Fruit fly (Drosophila melanogaster) whole organism, adult: Measurements from ENCODE around the gene Galk.

Experiments used
- CG11617 ChIP-seq: fragments of 200-800 bp; sonication (Bioruptor generic); optimal IDR thresholded peaks from 2 replicates; lab custom pipeline; 2017; ENCODE audit warnings: mild to moderate bottlenecking, missing biosample characterization, missing genetic modification reagents, missing genetic modification characterization
- CG12768 ChIP-seq: fragments of 200-800 bp; sonication (Bioruptor generic); optimal IDR thresholded peaks from 2 replicates; lab custom pipeline; 2017; ENCODE audit warnings: missing biosample characterization, missing genetic modification characterization, mild to moderate bottlenecking, moderate library complexity, missing genetic modification reagents
- CG14711 ChIP-seq: fragments of 200-800 bp; sonication (Bioruptor generic); optimal IDR thresholded peaks from 2 replicates; lab custom pipeline; 2018; ENCODE audit warnings: missing biosample characterization, mild to moderate bottlenecking, missing genetic modification characterization, moderate library complexity
- CG1620 ChIP-seq: fragments of 200-800 bp; sonication (Bioruptor generic); optimal IDR thresholded peaks from 2 replicates; lab custom pipeline; 2016; ENCODE audit warnings: missing biosample characterization, missing genetic modification characterization
- CG33017 ChIP-seq: fragments of 200-800 bp; sonication (Bioruptor generic); optimal IDR thresholded peaks from 2 replicates; lab custom pipeline; 2018; ENCODE audit warnings: missing biosample characterization, mild to moderate bottlenecking, missing genetic modification characterization, moderate library complexity
- CG5204 ChIP-seq: fragments of 200-800 bp; sonication (Bioruptor generic); optimal IDR thresholded peaks from 2 replicates; lab custom pipeline; 2016; ENCODE audit warnings: missing biosample characterization, missing genetic modification characterization
- CG7045 ChIP-seq: fragments of 200-800 bp; sonication (Bioruptor generic); optimal IDR thresholded peaks from 2 replicates; lab custom pipeline; 2017; ENCODE audit warnings: missing biosample characterization, mild to moderate bottlenecking, missing genetic modification characterization
- CG7101 ChIP-seq: fragments of 200-800 bp; sonication (Bioruptor generic); optimal IDR thresholded peaks from 2 replicates; lab custom pipeline; 2018; ENCODE audit warnings: missing biosample characterization, mild to moderate bottlenecking, missing genetic modification characterization, moderate library complexity
- Clk ChIP-seq: fragments of 200-800 bp; sonication (Bioruptor generic); optimal IDR thresholded peaks from 2 replicates; lab custom pipeline; 2017; ENCODE audit warnings: missing biosample characterization, missing genetic modification characterization
- Crg-1 ChIP-seq: fragments of 200-800 bp; sonication (Bioruptor generic); optimal IDR thresholded peaks from 2 replicates; lab custom pipeline; 2016; ENCODE audit warnings: missing biosample characterization, missing genetic modification characterization
- Hr96 ChIP-seq: fragments of 200-800 bp; sonication (Bioruptor generic); optimal IDR thresholded peaks from 2 replicates; lab custom pipeline; 2016; ENCODE audit warnings: missing biosample characterization, missing genetic modification characterization
- Mnt ChIP-seq: fragments of 200-800 bp; sonication (Bioruptor generic); optimal IDR thresholded peaks from 2 replicates; lab custom pipeline; 2016; ENCODE audit warnings: missing biosample characterization, mild to moderate bottlenecking, missing genetic modification characterization
- bab1 ChIP-seq: fragments of 200-800 bp; sonication (Bioruptor generic); optimal IDR thresholded peaks from 3 replicates; lab custom pipeline; 2019; ENCODE audit warnings: missing biosample characterization, mild to moderate bottlenecking, missing genetic modification characterization, moderate library complexity
- cic ChIP-seq: fragments of 200-800 bp; sonication (Bioruptor generic); optimal IDR thresholded peaks from 2 replicates; lab custom pipeline; 2017; ENCODE audit warnings: missing biosample characterization, mild to moderate bottlenecking, missing genetic modification characterization, moderate library complexity
- cnc ChIP-seq, 2 experiments: fragments of >200 bp; optimal IDR thresholded peaks; 2 replicates each; lab custom pipeline; 2017
- kay ChIP-seq: fragments of 200-800 bp; sonication (Bioruptor generic); peaks from one replicate; lab custom pipeline; 2016; ENCODE audit warnings: missing biosample characterization, missing genetic modification characterization, borderline replicate concordance
- ovo ChIP-seq: fragments of 200-800 bp; sonication (Bioruptor generic); optimal IDR thresholded peaks from 2 replicates; lab custom pipeline; 2016; ENCODE audit warnings: missing biosample characterization, missing genetic modification characterization
- pad ChIP-seq: fragments of 200-800 bp; sonication (Bioruptor generic); optimal IDR thresholded peaks from 3 replicates; lab custom pipeline; 2017; ENCODE audit warnings: missing biosample characterization, missing genetic modification characterization, mild to moderate bottlenecking, moderate library complexity, missing genetic modification reagents
- tj ChIP-seq: fragments of 200-800 bp; sonication (Bioruptor generic); optimal IDR thresholded peaks from 3 replicates; lab custom pipeline; 2017; ENCODE audit warnings: missing biosample characterization, mild to moderate bottlenecking, missing genetic modification characterization, moderate library complexity
- toe ChIP-seq: fragments of 200-800 bp; sonication (Bioruptor generic); optimal IDR thresholded peaks from 2 replicates; lab custom pipeline; 2016; ENCODE audit warnings: missing biosample characterization, missing genetic modification characterization

The Galk gene

dm6 chr3L:9028057-9028456 lies 42.2 kb upstream of the Galk start:
- TF ChIP-seq CG7045 = no peak
- no peak for TF ChIP-seq CG12768 (GFP tag; lab: Kevin White, UChicago)
- no peak for TF ChIP-seq tj (GFP tag; lab: Kevin White, UChicago)
- no peak for TF ChIP-seq bab1 (GFP tag; lab: Kevin White, UChicago)
- TF ChIP-seq cnc (optimal IDR thresholded peaks at IDR 0.05; lab: Kevin White, UChicago) = no peak
- no peak for TF ChIP-seq CG33017
- TF ChIP-seq cic (GFP tag; lab: Kevin White, UChicago) = no peak

- no peak for TF ChIP-seq cnc (optimal IDR thresholded peaks at IDR 0.05; lab: Kevin White, UChicago)
These were observed 41.3 kb upstream of the Galk start for dm6 chr3L:9027122-9027696.

- TF ChIP-seq ovo (GFP tag; lab: Kevin White, UChicago) = no peak
- no peak for TF ChIP-seq CG1620
- TF ChIP-seq kay (GFP tag; lab: Kevin White, UChicago) = no peak
- TF ChIP-seq Mnt = no peak
- TF ChIP-seq CG7045 = no peak
- no peak for TF ChIP-seq CG14711
- TF ChIP-seq Clk = no peak
- TF ChIP-seq CG5204 = no peak
- TF ChIP-seq CG33017 = no peak
- TF ChIP-seq cnc (optimal IDR thresholded peaks at IDR 0.05; lab: Kevin White, UChicago) = no peak
- TF ChIP-seq pad (GFP tag; lab: Kevin White, UChicago) = no peak
- no peak for TF ChIP-seq CG7101
- TF ChIP-seq CG12768 (GFP tag; lab: Kevin White, UChicago) = no peak
- no peak for TF ChIP-seq Crg-1
- TF ChIP-seq bab1 (GFP tag; lab: Kevin White, UChicago) = no peak
- no peak for TF ChIP-seq Hr96 (GFP tag; lab: Kevin White, UChicago)
- no peak for TF ChIP-seq tj (GFP tag; lab: Kevin White, UChicago)
- no peak for TF ChIP-seq CG11617
- TF ChIP-seq toe (GFP tag; lab: Kevin White, UChicago) = no peak
These were observed 40.7 kb upstream of the Galk start for dm6 chr3L:9026568-9026967.

dm6 chr3L:9025680-9026079 lies 39.8 kb upstream of the Galk start:
- TF ChIP-seq kay (GFP tag; lab: Kevin White, UChicago) (no peak), CG5204 (no peak), pad (GFP tag; lab: Kevin White, UChicago) (no peak), CG14711 (no peak), Hr96 (GFP tag; lab: Kevin White, UChicago) (no peak), Crg-1 (no peak), tj (GFP tag; lab: Kevin White, UChicago) (no peak), toe (GFP tag; lab: Kevin White, UChicago) (no peak), ovo (GFP tag; lab: Kevin White, UChicago) (no peak), cic (GFP tag; lab: Kevin White, UChicago) (no peak), Mnt (no peak), Clk (no peak), bab1 (GFP tag; lab: Kevin White, UChicago) (no peak), CG7045 (no peak), CG7101 (no peak), CG11617 (no peak), cnc (optimal IDR thresholded peaks at IDR 0.05; lab: Kevin White, UChicago) (no peak), CG33017 (no peak), CG12768 (GFP tag; lab: Kevin White, UChicago) (no peak)

dm6 chr3L:9025178-9025577 lies 39.3 kb upstream of the Galk start:
- TF ChIP-seq cic (GFP tag; lab: Kevin White, UChicago) = no peak
- no peak for TF ChIP-seq Crg-1
- no peak for TF ChIP-seq pad (GFP tag; lab: Kevin White, UChicago)
- TF ChIP-seq Hr96 (GFP tag; lab: Kevin White, UChicago) = no peak
- TF ChIP-seq CG5204 = no peak
- TF ChIP-seq CG33017 = no peak
- TF ChIP-seq cnc (optimal IDR thresholded peaks at IDR 0.05; lab: Kevin White, UChicago) = no peak
- TF ChIP-seq bab1 (GFP tag; lab: Kevin White, UChicago) = no peak
- no peak for TF ChIP-seq CG14711
- TF ChIP-seq CG12768 (GFP tag; lab: Kevin White, UChicago) = no peak
- TF ChIP-seq tj (GFP tag; lab: Kevin White, UChicago) = no peak

- TF ChIP-seq kay (GFP tag; lab: Kevin White, UChicago) = no peak
These were observed 38.9 kb upstream of the Galk start for dm6 chr3L:9024741-9025140.

- TF ChIP-seq CG7045 (no peak), CG33017 (no peak), kay (GFP tag; lab: Kevin White, UChicago) (peak; percentile 18), CG7101 (no peak), cnc (optimal IDR thresholded peaks at IDR 0.05; lab: Kevin White, UChicago) (no peak), CG14711 (no peak), pad (GFP tag; lab: Kevin White, UChicago) (no peak), cic (GFP tag; lab: Kevin White, UChicago) (no peak)
These were observed 37.7 kb upstream of the Galk start for dm6 chr3L:9023627-9024026.
